Comparison of ENCODE assay signal across 2 worm cellular contexts in the genomic region with DNA sequence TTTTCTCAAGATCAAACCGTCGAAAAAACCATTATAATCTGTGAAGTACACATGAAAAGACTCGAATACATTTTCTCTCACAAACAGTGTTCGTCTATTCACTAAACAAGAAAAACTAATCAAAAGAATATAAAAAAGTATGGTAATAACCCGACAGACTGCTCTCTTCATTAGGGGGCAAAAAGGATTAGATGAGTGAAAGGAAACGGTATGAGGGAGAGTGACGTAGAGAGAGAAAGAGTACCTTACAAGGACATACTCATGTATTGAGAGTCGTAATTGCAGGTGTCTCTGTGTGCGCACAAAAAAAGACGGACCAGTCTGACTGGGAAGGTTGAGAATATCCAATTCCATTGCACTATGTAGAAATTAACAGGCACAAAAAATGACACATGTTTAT.
A peak's percentile ranks its signal among the peaks of the same experiment; 100 is the strongest.
TF ChIP-seq lines count a peak whose summit lies in the region.

No protein-coding gene starts in this region.

TF ChIP-seq in whole organism, L1 larva, 84 proteins besides CTCF, POLR2A, EP300 and RAD21:
- TF ChIP-seq aha-1 (tag; optimal IDR thresholded peaks at IDR 0.05; lab: Kevin White, UChicago) (no peak), tlp-1 (tag; optimal IDR thresholded peaks at IDR 0.05; lab: Kevin White, UChicago) (no peak), blmp-1 (tag; optimal IDR thresholded peaks at IDR 0.05; lab: Kevin White, UChicago) (peak; percentile 54), unc-86 (tag; optimal IDR thresholded peaks at IDR 0.05; lab: Kevin White, UChicago) (no peak)

TF ChIP-seq in whole organism, mixed stage, embryonic, 35 proteins besides CTCF, POLR2A, EP300 and RAD21:
- peak; percentile 54 for TF ChIP-seq nhr-2 (tag; optimal IDR thresholded peaks at IDR 0.05; lab: Kevin White, UChicago)
- TF ChIP-seq hlh-1 (tag; optimal IDR thresholded peaks at IDR 0.05; lab: Kevin White, UChicago): no peak
